Worm (Caenorhabditis elegans) whole organism, L4/young adult: ENCODE results near the gene ZK1010.2.

ENCODE experiments used
- W03F9.2 ChIP-seq: fragments of 150-350 bp; optimal IDR thresholded peaks from 2 replicates; lab custom pipeline; 2014; ENCODE audit warnings: missing biosample characterization, missing genetic modification characterization
- him-1 ChIP-seq: sonication (generic microtip); optimal IDR thresholded peaks from 2 replicates; lab custom pipeline; 2016; ENCODE audit warnings: missing genotype, missing genetic modification reagents, missing genetic modification characterization, missing compliant biosample characterization

- no peak for TF ChIP-seq him-1 (tag; lab: Kevin White, UChicago)
- TF ChIP-seq W03F9.2 (tag; lab: Kevin White, UChicago): no peak
Measured at ce11 chrIII:12942307-12942706, 35.4 kb downstream of the ZK1010.2 start, which contains the start of gene unc-25.
